Fruit fly (Drosophila melanogaster) whole organism, embryonic: Measurements from ENCODE around the gene CG14273.

ENCODE experiments used
- CG14710 ChIP-seq: fragments of 200-800 bp; sonication (Bioruptor generic); optimal IDR thresholded peaks from 3 replicates; lab custom pipeline; 2019; ENCODE audit warnings: missing biosample characterization, mild to moderate bottlenecking, missing genetic modification characterization, moderate library complexity
- CG2678 ChIP-seq: fragments of 200-800 bp; sonication (Bioruptor generic); optimal IDR thresholded peaks from 3 replicates; lab custom pipeline; 2019; ENCODE audit warnings: missing biosample characterization, mild to moderate bottlenecking, missing genetic modification characterization, moderate library complexity
- Chrac-16 ChIP-seq: fragments of 200-800 bp; sonication (Bioruptor generic); optimal IDR thresholded peaks from 3 replicates; lab custom pipeline; 2016; ENCODE audit warnings: missing biosample characterization, missing genetic modification characterization
- Med ChIP-seq: fragments of 200-800 bp; sonication (Bioruptor generic); peaks from one replicate; lab custom pipeline; 2016; ENCODE audit warnings: missing biosample characterization, missing genetic modification characterization, mild to moderate bottlenecking, inconsistent platforms, moderate library complexity
- Rfx ChIP-seq: fragments of 200-800 bp; sonication (Bioruptor generic); IDR thresholded peaks from 2 replicates; pipeline ENCODE4 v1.3.6; 2022; ENCODE audit warnings: missing biosample characterization, missing genetic modification characterization
- Tbp ChIP-seq: fragments of >200 bp; optimal IDR thresholded peaks from 2 replicates; lab custom pipeline; 2018; ENCODE audit warnings: missing biosample characterization, missing genetic modification characterization
- al ChIP-seq: fragments of 200-800 bp; sonication (Bioruptor generic); IDR thresholded peaks from 2 replicates; pipeline ENCODE4 v1.3.6; 2022; ENCODE audit warnings: missing biosample characterization, missing genetic modification characterization
- amos ChIP-seq: fragments of 200-800 bp; sonication (Bioruptor generic); IDR thresholded peaks from 2 replicates; pipeline ENCODE4 v1.3.6; 2022; ENCODE audit warnings: missing biosample characterization, missing genetic modification characterization; ENCODE audit not compliant: partially characterized antibody
- chif ChIP-seq, 2 experiments: fragments of 200-800 bp; sonication (Bioruptor generic); optimal IDR thresholded peaks; 3 replicates each; lab custom pipeline; 2016; ENCODE audit warnings: missing biosample characterization in 2 of 2, missing genetic modification characterization in 2 of 2
- ems ChIP-seq: fragments of 200-800 bp; sonication (Bioruptor generic); optimal IDR thresholded peaks from 3 replicates; lab custom pipeline; 2016; ENCODE audit warnings: missing biosample characterization, missing genetic modification characterization
- psq ChIP-seq: fragments of 200-800 bp; sonication (Bioruptor generic); optimal IDR thresholded peaks from 2 replicates; lab custom pipeline; 2017; ENCODE audit warnings: missing biosample characterization, missing genetic modification characterization
- slbo ChIP-seq: fragments of 200-800 bp; sonication (Bioruptor generic); IDR thresholded peaks from 2 replicates; pipeline ENCODE4 v1.3.6; 2022; ENCODE audit warnings: missing biosample characterization, missing genetic modification characterization
- unpg ChIP-seq: fragments of 200-800 bp; sonication (Bioruptor generic); optimal IDR thresholded peaks from 3 replicates; lab custom pipeline; 2018; ENCODE audit warnings: missing biosample characterization, mild to moderate bottlenecking, missing genetic modification characterization, moderate library complexity
- zen2 ChIP-seq: fragments of 200-800 bp; sonication (Bioruptor generic); IDR thresholded peaks from 3 replicates; pipeline ENCODE4 v1.3.6; 2022; ENCODE audit warnings: missing biosample characterization, missing genetic modification characterization; ENCODE audit not compliant: partially characterized antibody

DNA sequence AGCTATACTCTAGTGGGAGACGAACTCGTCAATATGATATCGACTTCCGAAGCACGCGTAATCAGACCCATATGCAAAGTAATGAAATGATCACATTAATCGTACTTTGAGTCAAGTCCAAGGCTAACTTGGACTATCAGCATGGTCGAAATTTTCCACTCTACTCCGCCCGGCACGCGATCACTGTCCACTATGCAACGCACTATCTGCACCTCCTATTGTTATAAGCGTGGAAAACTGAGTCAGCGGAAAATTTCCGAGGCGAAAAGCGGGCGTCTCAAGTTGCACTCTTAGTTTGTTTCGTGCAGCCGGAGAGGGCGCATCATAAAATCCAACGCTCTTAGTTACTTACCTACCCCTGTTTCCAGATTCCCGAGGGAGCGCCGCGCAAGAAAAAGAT lies 43.4 kb downstream of the CG14273 start:
- no peak for TF ChIP-seq slbo (GFP tag; lab: Robert Waterston, UW)
- TF ChIP-seq psq (GFP tag; lab: Kevin White, UChicago), result no peak
- TF ChIP-seq unpg (GFP tag; lab: Kevin White, UChicago), result no peak
- no peak for TF ChIP-seq Med (GFP tag; lab: Kevin White, UChicago)
- TF ChIP-seq CG2678 (tag; lab: Kevin White, UChicago), result no peak
- no peak for TF ChIP-seq CG14710 (tag; lab: Kevin White, UChicago)
- TF ChIP-seq chif (GFP tag; optimal IDR thresholded peaks at IDR 0.05; lab: Kevin White, UChicago), result no peak
- TF ChIP-seq Tbp (GFP tag; lab: Kevin White, UChicago), result no peak
- TF ChIP-seq ems, result no peak
- no peak for TF ChIP-seq Rfx (GFP tag; lab: Robert Waterston, UW)
- TF ChIP-seq amos (GFP tag; lab: Robert Waterston, UW), result no peak
- TF ChIP-seq al (GFP tag; lab: Robert Waterston, UW), result no peak
- TF ChIP-seq Chrac-16 (GFP tag; lab: Kevin White, UChicago), result no peak
- no peak for TF ChIP-seq zen2
